Fruit fly (Drosophila melanogaster) whole organism, prepupa: ENCODE results near the gene CG12729.

Experiments
- CG10631 ChIP-seq: fragments of 200-800 bp; sonication (Bioruptor generic); optimal IDR thresholded peaks from 2 replicates; lab custom pipeline; 2016; ENCODE audit warnings: missing biosample characterization, missing genetic modification characterization
- CG10669 ChIP-seq: fragments of 200-800 bp; sonication (Bioruptor generic); optimal IDR thresholded peaks from 3 replicates; lab custom pipeline; 2018; ENCODE audit warnings: missing biosample characterization, mild to moderate bottlenecking, missing genetic modification characterization, moderate library complexity
- CG11902 ChIP-seq: fragments of 200-800 bp; sonication (Bioruptor generic); optimal IDR thresholded peaks from 3 replicates; lab custom pipeline; 2016; ENCODE audit warnings: missing biosample characterization, missing genetic modification characterization
- CG15336 ChIP-seq: fragments of 200-800 bp; sonication (Bioruptor generic); IDR thresholded peaks from 2 replicates; pipeline ENCODE4 v1.3.6; 2022; ENCODE audit warnings: missing biosample characterization, missing genetic modification characterization
- CG1621 ChIP-seq: fragments of 200-800 bp; sonication (Bioruptor generic); optimal IDR thresholded peaks from 3 replicates; lab custom pipeline; 2018; ENCODE audit warnings: missing biosample characterization, mild to moderate bottlenecking, missing genetic modification characterization
- CG16779 ChIP-seq: fragments of 200-800 bp; sonication (Bioruptor generic); optimal IDR thresholded peaks from 3 replicates; lab custom pipeline; 2017; ENCODE audit warnings: missing biosample characterization, mild to moderate bottlenecking, missing genetic modification characterization
- CG3032 ChIP-seq: fragments of 200-800 bp; optimal IDR thresholded peaks from 2 replicates; lab custom pipeline; 2019; ENCODE audit warnings: missing biosample characterization, mild to moderate bottlenecking, missing genetic modification characterization, moderate library complexity
- CG3919 ChIP-seq: fragments of 200-800 bp; sonication (Bioruptor generic); optimal IDR thresholded peaks from 3 replicates; lab custom pipeline; 2016; ENCODE audit warnings: missing biosample characterization, missing genetic modification characterization
- CG4318 ChIP-seq: fragments of 200-800 bp; sonication (Bioruptor generic); optimal IDR thresholded peaks from 3 replicates; lab custom pipeline; 2017; ENCODE audit warnings: missing biosample characterization, mild to moderate bottlenecking, missing genetic modification characterization
- CG6163 ChIP-seq: fragments of 200-800 bp; sonication (Bioruptor generic); IDR thresholded peaks from 3 replicates; pipeline ENCODE4 v1.3.6; 2022; ENCODE audit warnings: missing biosample characterization, missing genetic modification characterization
- CG6276 ChIP-seq: fragments of 200-800 bp; sonication (Bioruptor generic); optimal IDR thresholded peaks from 2 replicates; lab custom pipeline; 2017; ENCODE audit warnings: missing biosample characterization, mild to moderate bottlenecking, missing genetic modification characterization
- CG6792 ChIP-seq: fragments of 200-800 bp; sonication (Bioruptor generic); optimal IDR thresholded peaks from 3 replicates; lab custom pipeline; 2016; ENCODE audit warnings: missing biosample characterization, missing genetic modification characterization
- CG6808 ChIP-seq: fragments of 200-800 bp; sonication (Bioruptor generic); optimal IDR thresholded peaks from 3 replicates; lab custom pipeline; 2017; ENCODE audit warnings: missing biosample characterization, missing genetic modification characterization, mild to moderate bottlenecking, moderate library complexity, missing genetic modification reagents
- CG6854 ChIP-seq: fragments of 200-800 bp; sonication (Bioruptor generic); optimal IDR thresholded peaks from 2 replicates; lab custom pipeline; 2017; ENCODE audit warnings: missing biosample characterization, mild to moderate bottlenecking, missing genetic modification characterization
- CG8119 ChIP-seq: fragments of 200-800 bp; sonication (Bioruptor generic); IDR thresholded peaks from 3 replicates; pipeline ENCODE4 v1.3.6; 2022; ENCODE audit warnings: missing biosample characterization, missing genetic modification characterization
- CG8632 ChIP-seq: fragments of 200-800 bp; sonication (Bioruptor generic); optimal IDR thresholded peaks from 3 replicates; lab custom pipeline; 2016; ENCODE audit warnings: missing biosample characterization, missing genetic modification characterization
- CG9139 ChIP-seq: fragments of 200-800 bp; sonication (Bioruptor generic); optimal IDR thresholded peaks from 3 replicates; lab custom pipeline; 2017; ENCODE audit warnings: missing biosample characterization, mild to moderate bottlenecking, missing genetic modification characterization
- Eip75B ChIP-seq: fragments of 200-800 bp; sonication (Bioruptor generic); optimal IDR thresholded peaks from 3 replicates; lab custom pipeline; 2016; ENCODE audit warnings: missing biosample characterization, missing genetic modification characterization
- Eip78C ChIP-seq: fragments of 200-800 bp; sonication (Bioruptor generic); peaks from one replicate; lab custom pipeline; 2016; ENCODE audit warnings: missing biosample characterization, missing genetic modification characterization
- Eip93F ChIP-seq: fragments of 200-800 bp; sonication (Bioruptor generic); optimal IDR thresholded peaks from 2 replicates; lab custom pipeline; 2016; ENCODE audit warnings: missing biosample characterization, mild to moderate bottlenecking, missing genetic modification characterization
- Ets21C ChIP-seq: fragments of 200-800 bp; sonication (Bioruptor generic); optimal IDR thresholded peaks from 3 replicates; lab custom pipeline; 2016; ENCODE audit warnings: missing biosample characterization, missing genetic modification characterization
- Gug ChIP-seq: fragments of 200-800 bp; sonication (Bioruptor generic); IDR thresholded peaks from 2 replicates; pipeline ENCODE4 v1.3.6; 2022; ENCODE audit warnings: missing biosample characterization, missing genetic modification characterization
- Hr39 ChIP-seq: fragments of 200-800 bp; sonication (Bioruptor generic); optimal IDR thresholded peaks from 2 replicates; lab custom pipeline; 2016; ENCODE audit warnings: missing biosample characterization, missing genetic modification characterization
- Hr4 ChIP-seq: fragments of 200-800 bp; sonication (Bioruptor generic); optimal IDR thresholded peaks from 3 replicates; lab custom pipeline; 2016; ENCODE audit warnings: missing biosample characterization, missing genetic modification characterization
- Lpt ChIP-seq: fragments of 200-800 bp; sonication (Bioruptor generic); optimal IDR thresholded peaks from 3 replicates; lab custom pipeline; 2016; ENCODE audit warnings: missing biosample characterization, missing genetic modification characterization
- Smox ChIP-seq: fragments of 200-800 bp; sonication (Bioruptor generic); optimal IDR thresholded peaks from 3 replicates; lab custom pipeline; 2016; ENCODE audit warnings: missing biosample characterization, missing genetic modification characterization
- acj6 ChIP-seq: fragments of 200-800 bp; sonication (Bioruptor generic); optimal IDR thresholded peaks from 3 replicates; lab custom pipeline; 2016; ENCODE audit warnings: missing biosample characterization, missing genetic modification characterization
- cyc ChIP-seq: fragments of 200-800 bp; sonication (Bioruptor generic); optimal IDR thresholded peaks from 3 replicates; lab custom pipeline; 2016; ENCODE audit warnings: missing biosample characterization, missing genetic modification characterization
- dac ChIP-seq: fragments of 200-800 bp; sonication (Bioruptor generic); optimal IDR thresholded peaks from 2 replicates; lab custom pipeline; 2017; ENCODE audit warnings: missing biosample characterization, mild to moderate bottlenecking, missing genetic modification characterization
- eg ChIP-seq: fragments of 200-800 bp; sonication (Bioruptor generic); IDR thresholded peaks from 3 replicates; pipeline ENCODE4 v1.3.6; 2022; ENCODE audit warnings: missing biosample characterization, missing genetic modification characterization
- esn ChIP-seq: fragments of 200-800 bp; sonication (Bioruptor generic); optimal IDR thresholded peaks from 2 replicates; lab custom pipeline; 2016; ENCODE audit warnings: missing biosample characterization, mild to moderate bottlenecking, missing genetic modification characterization, moderate library complexity
- fd85E ChIP-seq: fragments of 200-800 bp; sonication (Bioruptor generic); optimal IDR thresholded peaks from 3 replicates; lab custom pipeline; 2016; ENCODE audit warnings: missing biosample characterization, missing genetic modification characterization
- lz ChIP-seq: fragments of 200-800 bp; sonication (Bioruptor generic); optimal IDR thresholded peaks from 3 replicates; lab custom pipeline; 2016; ENCODE audit warnings: missing biosample characterization, missing genetic modification characterization
- net ChIP-seq: fragments of 200-800 bp; sonication (Bioruptor generic); optimal IDR thresholded peaks from 3 replicates; lab custom pipeline; 2016; ENCODE audit warnings: missing biosample characterization, missing genetic modification characterization
- pdm3 ChIP-seq: fragments of 200-800 bp; sonication (Bioruptor generic); optimal IDR thresholded peaks from 3 replicates; lab custom pipeline; 2016; ENCODE audit warnings: missing biosample characterization, missing genetic modification characterization
- spab ChIP-seq: fragments of 200-800 bp; sonication (Bioruptor generic); optimal IDR thresholded peaks from 2 replicates; lab custom pipeline; 2017; ENCODE audit warnings: missing biosample characterization, mild to moderate bottlenecking, missing genetic modification characterization, missing genetic modification reagents
- ss ChIP-seq, 2 experiments: fragments of 200-800 bp; sonication (Bioruptor generic); optimal IDR thresholded peaks; 2 replicates in 1 of 2; 3 replicates in 1 of 2; lab custom pipeline; 2017 to 2018; ENCODE audit warnings: mild to moderate bottlenecking in 2 of 2, missing biosample characterization in 2 of 2, missing genetic modification characterization in 2 of 2, moderate library complexity in 1 of 2
- svp ChIP-seq: fragments of 200-800 bp; sonication (Bioruptor generic); peaks from one replicate; lab custom pipeline; 2016; ENCODE audit warnings: missing biosample characterization, missing genetic modification characterization
- topi ChIP-seq: fragments of 200-800 bp; sonication (Bioruptor generic); optimal IDR thresholded peaks from 3 replicates; lab custom pipeline; 2016; ENCODE audit warnings: missing biosample characterization, missing genetic modification characterization
- vri ChIP-seq: fragments of 200-800 bp; sonication (Bioruptor generic); optimal IDR thresholded peaks from 3 replicates; lab custom pipeline; 2016; ENCODE audit warnings: missing biosample characterization, mild to moderate bottlenecking, missing genetic modification characterization

Gene CG12729

DNA sequence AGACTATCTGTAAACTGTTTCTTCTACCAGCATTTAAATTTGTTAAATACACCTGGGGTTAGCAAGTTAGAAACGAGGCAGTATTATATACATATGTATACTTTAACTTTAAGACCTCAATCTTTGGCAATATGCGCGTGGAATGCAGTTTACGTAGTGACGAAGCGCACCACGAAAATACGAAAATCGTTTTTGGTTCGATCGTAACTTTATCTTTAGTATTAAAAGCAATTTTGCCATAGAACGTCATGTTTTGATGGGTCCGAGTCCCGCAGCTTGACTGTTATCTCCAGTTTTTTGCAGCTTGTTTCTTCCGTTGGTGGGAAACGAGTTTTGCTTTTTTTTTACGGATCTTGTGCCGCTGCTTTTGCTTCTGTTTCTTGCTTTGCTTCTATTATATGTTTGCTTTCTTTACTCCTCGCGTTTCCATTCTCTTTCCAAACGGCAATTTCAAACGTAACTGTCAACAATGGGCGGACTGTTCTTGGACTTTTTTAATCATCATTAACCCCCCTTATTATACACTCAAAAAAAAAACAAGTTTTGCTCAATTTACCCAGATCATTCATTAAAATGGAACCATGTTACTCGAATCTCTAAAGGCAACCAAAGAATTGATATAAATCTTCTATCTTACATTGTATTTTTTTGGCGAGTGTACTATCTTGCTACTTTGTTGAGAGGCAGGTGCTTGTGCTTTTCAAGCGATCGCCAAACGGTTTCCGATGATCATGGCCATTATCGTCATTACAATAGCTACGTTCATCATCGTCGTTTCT, 46.8 kb downstream of the CG12729 start (continued):
- TF ChIP-seq CG10669 (GFP tag; lab: Kevin White, UChicago) (peak; percentile 3), Eip93F (GFP tag; lab: Kevin White, UChicago) (no peak), Eip75B (peak; percentile 44), CG8119 (GFP tag; lab: Robert Waterston, UW) (peak; percentile 62; the same call in 2 of the 3 replicates), CG8632 (GFP tag; lab: Kevin White, UChicago) (no peak), CG6808 (peak; percentile 20), CG10631 (GFP tag; lab: Kevin White, UChicago) (peak; percentile 63), Lpt (peak; percentile 61), CG6792 (peak; percentile 37), CG6854 (no peak), Gug (GFP tag; lab: Robert Waterston, UW) (peak; percentile 58), CG3919 (peak; percentile 64), eg (GFP tag; lab: Robert Waterston, UW) (peak; percentile 81)

DNA sequence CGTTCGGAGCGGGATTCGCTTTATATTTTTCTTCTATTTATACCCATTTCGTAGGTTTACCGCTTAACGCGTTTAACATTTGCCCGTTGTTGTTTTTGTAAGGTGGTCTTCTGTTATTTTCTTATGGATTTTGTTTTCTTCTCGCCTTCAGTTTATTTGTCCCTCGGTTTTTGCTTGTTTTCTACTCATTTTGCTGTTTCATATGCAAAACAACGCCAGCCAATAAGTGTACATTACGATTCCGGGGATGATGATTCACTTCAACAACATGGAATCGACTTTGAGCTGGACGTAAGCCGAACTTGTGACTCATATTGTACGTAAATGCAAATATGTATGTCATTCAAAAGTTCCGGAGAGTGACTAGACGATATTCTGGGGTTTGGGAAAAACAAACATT, 47.4 kb downstream of the CG12729 start:
- TF ChIP-seq CG11902 (GFP tag; lab: Kevin White, UChicago) (no peak), ss (GFP tag; optimal IDR thresholded peaks at IDR 0.05; lab: Kevin White, UChicago) (peak in 1 of 2 experiments; percentile 21), CG6163 (GFP tag; lab: Robert Waterston, UW) (no peak), fd85E (GFP tag; lab: Kevin White, UChicago) (no peak), dac (GFP tag; lab: Kevin White, UChicago) (no peak), CG3032 (tag; lab: Kevin White, UChicago) (no peak), CG9139 (GFP tag; lab: Kevin White, UChicago) (peak; percentile 23), spab (GFP tag; lab: Kevin White, UChicago) (no peak), CG1621 (peak; percentile 30)
- TF ChIP-seq, all 60 proteins: peak for 3

DNA sequence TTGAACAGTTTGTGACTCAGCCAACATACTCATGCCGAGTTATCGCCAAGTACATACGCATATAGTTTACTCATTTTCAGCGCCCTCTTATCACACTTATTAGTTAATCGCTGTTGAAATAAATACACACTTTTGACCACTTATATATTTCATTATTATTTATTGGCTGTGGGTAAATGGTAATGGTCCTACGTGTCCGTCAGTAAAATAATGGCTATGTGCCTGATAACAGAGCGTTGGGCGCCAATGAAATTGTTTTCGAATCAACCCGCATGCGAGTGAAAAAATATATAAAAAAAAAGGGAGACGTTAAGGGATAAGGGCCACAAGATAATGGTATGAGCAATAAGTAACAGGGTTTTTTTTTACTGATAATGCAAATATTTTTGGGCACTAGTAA, 48.1 kb downstream of the CG12729 start:
- peak; percentile 20 for TF ChIP-seq svp (GFP tag; lab: Kevin White, UChicago)
- TF ChIP-seq CG6808 = no peak
- no peak for TF ChIP-seq CG3032 (tag; lab: Kevin White, UChicago)
- no peak for TF ChIP-seq CG6276 (GFP tag; lab: Kevin White, UChicago)
- no peak for TF ChIP-seq CG10669 (GFP tag; lab: Kevin White, UChicago)
- TF ChIP-seq Eip75B = no peak
- TF ChIP-seq vri = peak; percentile 11
- no peak for TF ChIP-seq CG11902 (GFP tag; lab: Kevin White, UChicago)
- no peak for TF ChIP-seq CG1621
- no peak for TF ChIP-seq net
- no peak for TF ChIP-seq Ets21C
- 0 out of 3 replicates have a peak, but pooled peaks have one; percentile 11 for TF ChIP-seq CG6163 (GFP tag; lab: Robert Waterston, UW)
- TF ChIP-seq esn = no peak
- TF ChIP-seq ss (GFP tag; optimal IDR thresholded peaks at IDR 0.05; lab: Kevin White, UChicago) = no peak
- no peak for TF ChIP-seq Hr4 (GFP tag; lab: Kevin White, UChicago)
- no peak for TF ChIP-seq CG15336 (GFP tag; lab: Robert Waterston, UW)
- TF ChIP-seq topi (GFP tag; lab: Kevin White, UChicago) = no peak
- no peak for TF ChIP-seq CG8119 (GFP tag; lab: Robert Waterston, UW)
- no peak for TF ChIP-seq Gug (GFP tag; lab: Robert Waterston, UW)
- no peak for TF ChIP-seq CG16779
- TF ChIP-seq, all 60 proteins: peak for 3

DNA sequence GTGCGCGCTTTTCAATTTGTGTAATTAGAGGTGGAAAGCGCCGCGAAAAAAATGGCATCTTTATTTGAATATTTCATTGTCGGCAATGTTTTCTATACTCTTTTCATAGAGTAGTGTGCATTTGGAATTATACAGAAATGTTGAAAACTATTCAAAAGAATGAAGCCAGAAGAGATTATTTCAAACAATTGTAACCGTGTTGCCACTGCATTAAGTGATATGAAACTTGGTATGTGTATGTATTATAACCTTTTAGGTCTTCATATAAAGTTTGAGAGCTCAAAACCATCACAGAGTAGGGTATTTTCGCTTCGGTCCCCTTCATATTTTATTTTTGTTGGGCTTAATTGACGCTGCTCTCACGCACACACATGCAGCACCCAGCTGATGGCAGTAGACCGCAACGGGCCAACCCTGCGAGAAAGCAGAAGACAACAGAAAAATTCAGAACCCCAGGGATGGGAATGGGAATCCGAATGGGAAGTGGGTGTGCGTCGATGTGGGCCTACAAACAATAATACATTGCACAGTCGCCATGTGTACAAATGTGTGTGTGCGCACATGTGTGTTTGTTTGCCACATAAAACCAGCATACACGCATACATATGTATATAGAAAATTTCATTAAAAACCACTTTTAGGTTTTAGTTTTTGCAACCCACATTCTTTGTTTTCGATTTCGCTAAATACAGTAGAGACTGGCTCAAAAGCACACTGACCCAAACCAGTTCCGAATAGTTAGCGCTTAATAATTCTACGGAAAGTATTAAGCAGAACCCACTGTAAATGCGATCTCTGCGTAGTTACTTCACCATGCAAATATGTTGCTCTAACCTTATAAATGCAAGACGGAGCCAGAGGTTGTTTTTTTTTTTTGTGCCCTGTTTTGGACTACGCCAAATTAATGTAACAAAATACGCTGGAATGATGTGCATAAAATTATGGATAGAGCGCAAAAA, 49.7 kb downstream of the CG12729 start:
- TF ChIP-seq acj6 (GFP tag; lab: Kevin White, UChicago) = peak; percentile 25
- TF ChIP-seq spab (GFP tag; lab: Kevin White, UChicago) = peak; percentile 12
- peak; percentile 15 for TF ChIP-seq Hr39 (GFP tag; lab: Kevin White, UChicago)
- TF ChIP-seq CG8632 (GFP tag; lab: Kevin White, UChicago) = no peak
- peak; percentile 35 for TF ChIP-seq CG10631 (GFP tag; lab: Kevin White, UChicago)
- TF ChIP-seq CG6792 = peak; percentile 42
- peak; percentile 86 for TF ChIP-seq Eip78C
- TF ChIP-seq CG15336 (GFP tag; lab: Robert Waterston, UW) = peak; percentile 38; the same call in 1 of the 2 replicates
- TF ChIP-seq lz = peak; percentile 4
- peak; percentile 19 for TF ChIP-seq CG10669 (GFP tag; lab: Kevin White, UChicago)
- peak; percentile 68 for TF ChIP-seq svp (GFP tag; lab: Kevin White, UChicago)
- no peak for TF ChIP-seq CG9139 (GFP tag; lab: Kevin White, UChicago)
- TF ChIP-seq CG6163 (GFP tag; lab: Robert Waterston, UW) = peak; percentile 42; the same call in 2 of the 3 replicates
- no peak for TF ChIP-seq vri
- no peak for TF ChIP-seq Smox (GFP tag; lab: Kevin White, UChicago)
- TF ChIP-seq esn = peak; percentile 39
- TF ChIP-seq CG3032 (tag; lab: Kevin White, UChicago) = peak; percentile 1
- peak; percentile 5 for TF ChIP-seq pdm3 (GFP tag; lab: Kevin White, UChicago)
- TF ChIP-seq Lpt = no peak
- peak; percentile 16 for TF ChIP-seq cyc (GFP tag; lab: Kevin White, UChicago)
- TF ChIP-seq CG4318 (GFP tag; lab: Kevin White, UChicago) = peak; percentile 11
